Worm (Caenorhabditis elegans) whole organism, young adult: ENCODE measurements around the gene nas-10.
A peak's percentile ranks its signal among the peaks of the same experiment; 100 is the strongest.

Experiments used
- F10E7.11 ChIP-seq: sonication (generic microtip); optimal IDR thresholded peaks from 2 replicates; lab custom pipeline; 2017; ENCODE audit warnings: mild to moderate bottlenecking, missing genetic modification characterization, moderate library complexity, missing compliant biosample characterization
- F33H1.4 ChIP-seq: fragments of 200-800 bp; sonication (Bioruptor generic); IDR thresholded peaks from 2 replicates; pipeline ENCODE4 v1.3.6; 2022; ENCODE audit warnings: missing genetic modification reagents, missing genetic modification characterization, missing compliant biosample characterization
- F37B4.10 ChIP-seq: fragments of 200-800 bp; sonication (Bioruptor generic); IDR thresholded peaks from 2 replicates; pipeline ENCODE4 v1.3.6; 2022; ENCODE audit warnings: missing genetic modification characterization, missing compliant biosample characterization
- F55B11.4 ChIP-seq: sonication (generic microtip); optimal IDR thresholded peaks from 2 replicates; lab custom pipeline; 2016; ENCODE audit warnings: missing compliant biosample characterization, missing genetic modification characterization, borderline replicate concordance; ENCODE audit not compliant: insufficient read depth
- F57C9.4 ChIP-seq: sonication (generic microtip); optimal IDR thresholded peaks from 2 replicates; lab custom pipeline; 2017; ENCODE audit warnings: mild to moderate bottlenecking, missing genetic modification characterization, missing compliant biosample characterization
- K11D2.4 ChIP-seq: fragments of 200-800 bp; sonication (Bioruptor generic); IDR thresholded peaks from 2 replicates; pipeline ENCODE4 v1.3.6; 2022; ENCODE audit warnings: missing genetic modification reagents, missing genetic modification characterization, missing compliant biosample characterization
- Y53F4B.3 ChIP-seq: fragments of 200-800 bp; sonication (Bioruptor generic); IDR thresholded peaks from 2 replicates; pipeline ENCODE4 v1.3.6; 2022; ENCODE audit warnings: missing genetic modification reagents, missing genetic modification characterization, missing compliant biosample characterization
- ama-1 ChIP-seq, 3 experiments: fragments of 150-350 bp in 1 of 3; sonication (generic microtip) in 2 of 3; optimal IDR thresholded peaks; 2 replicates each; lab custom pipeline; 2014 to 2018; ENCODE audit warnings: missing biosample characterization in 2 of 3, missing genetic modification characterization in 2 of 3, missing genetic modification reagents in 2 of 3
- aptf-2 ChIP-seq: fragments of 200-800 bp; sonication (Bioruptor generic); conservative IDR thresholded peaks from 2 replicates; pipeline ENCODE4 v1.3.6; 2022; ENCODE audit warnings: missing genetic modification reagents, missing genetic modification characterization, missing compliant biosample characterization
- athp-1 ChIP-seq: sonication (generic microtip); optimal IDR thresholded peaks from 2 replicates; lab custom pipeline; 2017; ENCODE audit warnings: mild to moderate bottlenecking, missing genetic modification characterization, missing compliant biosample characterization
- bed-2 ChIP-seq: fragments of 200-800 bp; sonication (Bioruptor generic); IDR thresholded peaks from 2 replicates; pipeline ENCODE4 v1.3.6; 2022; ENCODE audit warnings: missing genetic modification reagents, missing genetic modification characterization, missing compliant biosample characterization
- ccch-3 ChIP-seq: fragments of 200-800 bp; sonication (Bioruptor generic); optimal IDR thresholded peaks from 2 replicates; lab custom pipeline; 2018; ENCODE audit warnings: mild to moderate bottlenecking, missing genetic modification characterization, missing compliant biosample characterization
- ceh-27 ChIP-seq: fragments of 200-800 bp; sonication (Bioruptor generic); optimal IDR thresholded peaks from 2 replicates; lab custom pipeline; 2018; ENCODE audit warnings: mild to moderate bottlenecking, missing genetic modification characterization, moderate library complexity, missing compliant biosample characterization
- dpff-1 ChIP-seq: sonication (generic microtip); optimal IDR thresholded peaks from 2 replicates; lab custom pipeline; 2017; ENCODE audit warnings: mild to moderate bottlenecking, missing genetic modification characterization, missing compliant biosample characterization
- efl-1 ChIP-seq: fragments of 150-350 bp; optimal IDR thresholded peaks from 2 replicates; lab custom pipeline; 2014; ENCODE audit warnings: missing biosample characterization, missing genetic modification reagents, missing genetic modification characterization
- him-1 ChIP-seq: sonication (generic microtip); optimal IDR thresholded peaks from 2 replicates; lab custom pipeline; 2016; ENCODE audit warnings: missing genotype, missing genetic modification reagents, missing genetic modification characterization, missing compliant biosample characterization
- hlh-12 ChIP-seq: sonication (generic microtip); optimal IDR thresholded peaks from 2 replicates; lab custom pipeline; 2016; ENCODE audit warnings: missing genetic modification characterization, missing compliant biosample characterization
- hrde-1 ChIP-seq: sonication (generic microtip); optimal IDR thresholded peaks from 2 replicates; lab custom pipeline; 2016; ENCODE audit warnings: missing genetic modification characterization, mild to moderate bottlenecking, missing compliant biosample characterization, moderate library complexity, missing genotype, missing genetic modification reagents, borderline replicate concordance
- hsf-1 ChIP-seq: fragments of 200-800 bp; sonication (Bioruptor generic); IDR thresholded peaks from 2 replicates; pipeline ENCODE4 v1.3.6; 2022; ENCODE audit warnings: missing genetic modification reagents, missing genetic modification characterization, missing compliant biosample characterization
- lag-1 ChIP-seq: fragments of 200-800 bp; sonication (Bioruptor generic); IDR thresholded peaks from 2 replicates; pipeline ENCODE4 v1.3.6; 2022; ENCODE audit warnings: missing genetic modification reagents, missing genetic modification characterization, missing compliant biosample characterization
- let-607 ChIP-seq, 2 experiments: fragments of 200-800 bp in 1 of 2; sonication (Bioruptor generic) in 1 of 2; sonication (generic microtip) in 1 of 2; optimal IDR thresholded peaks; 2 replicates each; lab custom pipeline; 2016 to 2018; ENCODE audit warnings: mild to moderate bottlenecking in 2 of 2, missing compliant biosample characterization in 2 of 2, missing genetic modification characterization in 2 of 2, moderate library complexity in 2 of 2, missing genotype in 1 of 2
- lin-26 ChIP-seq: fragments of 200-800 bp; sonication (Bioruptor generic); IDR thresholded peaks from 2 replicates; pipeline ENCODE4 v1.3.6; 2022; ENCODE audit warnings: missing genetic modification reagents, missing genetic modification characterization, missing compliant biosample characterization
- lin-35 ChIP-seq, 3 experiments: fragments of 150-350 bp in 2 of 3; sonication (generic microtip) in 1 of 3; optimal IDR thresholded peaks; 2 replicates each; lab custom pipeline; 2014 to 2018; ENCODE audit warnings: missing biosample characterization in 3 of 3, missing genetic modification characterization in 3 of 3, missing genetic modification reagents in 3 of 3
- lin-54 ChIP-seq: fragments of 200-800 bp; sonication (Bioruptor generic); optimal IDR thresholded peaks from 2 replicates; lab custom pipeline; 2018; ENCODE audit warnings: mild to moderate bottlenecking, missing genetic modification characterization, missing compliant biosample characterization
- madf-10 ChIP-seq: sonication (generic microtip); optimal IDR thresholded peaks from 2 replicates; lab custom pipeline; 2016; ENCODE audit warnings: mild to moderate bottlenecking, missing genetic modification characterization, missing compliant biosample characterization
- madf-6 ChIP-seq: fragments of 200-800 bp; sonication (Bioruptor generic); IDR thresholded peaks from 2 replicates; pipeline ENCODE4 v1.3.6; 2022; ENCODE audit warnings: missing genetic modification reagents, missing genetic modification characterization, missing compliant biosample characterization
- madf-8 ChIP-seq: fragments of 200-800 bp; sonication (Bioruptor generic); conservative IDR thresholded peaks from 2 replicates; pipeline ENCODE4 v1.3.6; 2022; ENCODE audit warnings: missing genetic modification reagents, missing genetic modification characterization, missing compliant biosample characterization
- mxl-1 ChIP-seq: sonication (generic microtip); optimal IDR thresholded peaks from 2 replicates; lab custom pipeline; 2016; ENCODE audit warnings: missing genetic modification characterization, missing compliant biosample characterization
- nhr-80 ChIP-seq: sonication (generic microtip); optimal IDR thresholded peaks from 2 replicates; lab custom pipeline; 2016; ENCODE audit warnings: missing genetic modification characterization, missing compliant biosample characterization
- rcor-1 ChIP-seq: fragments of 200-800 bp; sonication (Bioruptor generic); IDR thresholded peaks from 2 replicates; pipeline ENCODE4 v1.3.6; 2022; ENCODE audit warnings: missing genetic modification reagents, missing genetic modification characterization, missing compliant biosample characterization
- rec-8 ChIP-seq, 2 experiments: sonication (generic microtip); optimal IDR thresholded peaks; 2 replicates each; lab custom pipeline; 2016; ENCODE audit warnings: mild to moderate bottlenecking in 2 of 2, missing genetic modification characterization in 2 of 2, missing genetic modification reagents in 2 of 2, missing genotype in 2 of 2, missing biosample characterization in 1 of 2, missing compliant biosample characterization in 1 of 2, moderate library complexity in 1 of 2
- repo-1 ChIP-seq: sonication (generic microtip); optimal IDR thresholded peaks from 2 replicates; lab custom pipeline; 2017; ENCODE audit warnings: mild to moderate bottlenecking, missing genetic modification characterization, missing compliant biosample characterization
- sea-2 ChIP-seq: fragments of 200-800 bp; sonication (Bioruptor generic); IDR thresholded peaks from 2 replicates; pipeline ENCODE4 v1.3.6; 2022; ENCODE audit warnings: missing genetic modification characterization, missing compliant biosample characterization
- snpc-1.1 ChIP-seq: sonication (generic microtip); optimal IDR thresholded peaks from 2 replicates; lab custom pipeline; 2017; ENCODE audit warnings: missing genetic modification characterization, mild to moderate bottlenecking, missing compliant biosample characterization, antibody characterized with exemption, moderate library complexity, missing genotype, missing genetic modification reagents; ENCODE audit not compliant: insufficient read depth
- snpc-3.4 ChIP-seq: sonication (generic microtip); optimal IDR thresholded peaks from 2 replicates; lab custom pipeline; 2017; ENCODE audit warnings: missing genetic modification characterization, mild to moderate bottlenecking, missing compliant biosample characterization, antibody characterized with exemption, moderate library complexity, missing genotype, missing genetic modification reagents
- unc-130 ChIP-seq: sonication (generic microtip); optimal IDR thresholded peaks from 2 replicates; lab custom pipeline; 2016; ENCODE audit warnings: missing genetic modification reagents, missing genetic modification characterization, missing compliant biosample characterization
- ztf-25 ChIP-seq: fragments of 200-800 bp; sonication (Bioruptor generic); IDR thresholded peaks from 2 replicates; pipeline ENCODE4 v1.3.6; 2022; ENCODE audit warnings: missing genetic modification reagents, missing genetic modification characterization, missing compliant biosample characterization
- ztf-6 ChIP-seq: fragments of 200-800 bp; sonication (Bioruptor generic); IDR thresholded peaks from 2 replicates; pipeline ENCODE4 v1.3.6; 2022; ENCODE audit warnings: missing genetic modification reagents, missing genetic modification characterization, missing compliant biosample characterization

nas-10 gene

ce11 chrX:10951922-10952321, 11.4 kb downstream of the nas-10 start:
- TF ChIP-seq nhr-80, result peak; percentile 6
- TF ChIP-seq repo-1 (tag; lab: Kevin White, UChicago), result no peak

DNA sequence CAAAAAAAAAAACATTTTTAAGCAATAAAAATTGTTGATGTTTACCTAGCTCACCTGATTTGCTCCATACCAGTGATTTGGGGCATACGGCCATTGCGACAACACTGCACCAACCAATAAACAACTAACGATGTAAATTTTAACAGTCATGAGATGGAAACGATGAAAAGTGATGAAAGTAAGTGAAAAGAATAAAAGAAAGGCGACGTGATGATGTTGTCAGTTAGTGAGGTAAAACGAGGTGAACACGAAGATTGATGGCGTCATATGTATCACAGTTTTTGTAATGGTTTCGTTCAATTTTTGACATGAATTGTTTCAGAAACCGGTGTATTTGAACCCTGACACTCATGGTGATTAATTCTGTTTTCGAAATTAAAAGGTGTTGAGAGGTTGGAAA, 12.1 kb downstream of the nas-10 start, which contains the start of gene K09C8.7:
Gene K09C8.7 (minus strand): TSS at position 226 of the 400 bp plus-strand sequence.
- TF ChIP-seq sea-2 (GFP tag; lab: Robert Waterston, UW), result no peak
- no peak for TF ChIP-seq F57C9.4 (tag; lab: Kevin White, UChicago)
- TF ChIP-seq bed-2 (GFP tag; lab: Robert Waterston, UW), result no peak
- TF ChIP-seq hsf-1 (GFP tag; lab: Robert Waterston, UW), result no peak
- TF ChIP-seq lin-26 (GFP tag; lab: Robert Waterston, UW), result no peak
- TF ChIP-seq ama-1 (optimal IDR thresholded peaks at IDR 0.05; lab: Kevin White, UChicago), result no peak
- TF ChIP-seq ama-1 (GFP tag; optimal IDR thresholded peaks at IDR 0.05; lab: Kevin White, UChicago), result no peak
- no peak for TF ChIP-seq let-607 (tag; optimal IDR thresholded peaks at IDR 0.05; lab: Kevin White, UChicago)
- TF ChIP-seq snpc-1.1 (tag; lab: Kevin White, UChicago), result no peak
- no peak for TF ChIP-seq snpc-3.4
- TF ChIP-seq hlh-12 (tag; lab: Kevin White, UChicago), result no peak

- TF ChIP-seq ceh-27 (GFP tag; lab: Kevin White, UChicago) (no peak), nhr-80 (no peak), dpff-1 (tag; lab: Kevin White, UChicago) (no peak), F10E7.11 (no peak), lag-1 (no peak), madf-8 (no peak), F37B4.10 (GFP tag; lab: Robert Waterston, UW) (no peak), rec-8 (tag; optimal IDR thresholded peaks at IDR 0.05; lab: Kevin White, UChicago) (no peak), lin-54 (GFP tag; lab: Kevin White, UChicago) (no peak), hrde-1 (tag; lab: Kevin White, UChicago) (no peak), Y53F4B.3 (GFP tag; lab: Robert Waterston, UW) (no peak), mxl-1 (tag; lab: Kevin White, UChicago) (no peak), madf-10 (tag; lab: Kevin White, UChicago) (no peak), lin-35 (GFP tag; optimal IDR thresholded peaks at IDR 0.05; lab: Kevin White, UChicago) (no peak), him-1 (tag; lab: Kevin White, UChicago) (no peak), ztf-6 (GFP tag; lab: Robert Waterston, UW) (no peak), unc-130 (GFP tag; lab: Kevin White, UChicago) (no peak), aptf-2 (GFP tag; lab: Robert Waterston, UW) (no peak), efl-1 (GFP tag; lab: Kevin White, UChicago) (no peak), madf-6 (GFP tag; lab: Robert Waterston, UW) (no peak)
- TF ChIP-seq, all 124 proteins: peak for 0
These were observed 14.5 kb downstream of the nas-10 start, which contains the start of gene T21B6.3 for ce11 chrX:10948852-10949251. T21B6.3 (minus strand) TSS chrX:10948952.

ce11 chrX:10941255-10941654, 22.0 kb downstream of the nas-10 start, which contains the start of gene pho-7:
pho-7 (minus strand) TSS chrX:10941355.
- no peak for TF ChIP-seq F10E7.11
- no peak for TF ChIP-seq ccch-3 (GFP tag; lab: Kevin White, UChicago)
- TF ChIP-seq sea-2 (GFP tag; lab: Robert Waterston, UW), result no peak
- no peak for TF ChIP-seq rcor-1 (GFP tag; lab: Robert Waterston, UW)
- no peak for TF ChIP-seq K11D2.4 (GFP tag; lab: Robert Waterston, UW)
- TF ChIP-seq ztf-25, result no peak
- no peak for TF ChIP-seq lin-35 (GFP tag; optimal IDR thresholded peaks at IDR 0.05; lab: Kevin White, UChicago)
- no peak for TF ChIP-seq F37B4.10 (GFP tag; lab: Robert Waterston, UW)
- TF ChIP-seq snpc-3.4, result no peak
- no peak for TF ChIP-seq F33H1.4 (GFP tag; lab: Robert Waterston, UW)
- no peak for TF ChIP-seq F57C9.4 (tag; lab: Kevin White, UChicago)
- no peak for TF ChIP-seq F55B11.4 (tag; lab: Kevin White, UChicago)
- no peak for TF ChIP-seq athp-1
